Worm (Caenorhabditis elegans) whole organism, L4/young adult: Measurements from ENCODE around the gene scl-1.

ENCODE experiments used
- W03F9.2 ChIP-seq: fragments of 150-350 bp; optimal IDR thresholded peaks from 2 replicates; lab custom pipeline; 2014; ENCODE audit warnings: missing biosample characterization, missing genetic modification characterization
- dao-5 ChIP-seq: sonication (generic microtip); optimal IDR thresholded peaks from 2 replicates; lab custom pipeline; 2016; ENCODE audit warnings: missing genotype, missing genetic modification characterization, moderate library complexity, missing compliant biosample characterization
- him-1 ChIP-seq: sonication (generic microtip); optimal IDR thresholded peaks from 2 replicates; lab custom pipeline; 2016; ENCODE audit warnings: missing genotype, missing genetic modification reagents, missing genetic modification characterization, missing compliant biosample characterization

DNA sequence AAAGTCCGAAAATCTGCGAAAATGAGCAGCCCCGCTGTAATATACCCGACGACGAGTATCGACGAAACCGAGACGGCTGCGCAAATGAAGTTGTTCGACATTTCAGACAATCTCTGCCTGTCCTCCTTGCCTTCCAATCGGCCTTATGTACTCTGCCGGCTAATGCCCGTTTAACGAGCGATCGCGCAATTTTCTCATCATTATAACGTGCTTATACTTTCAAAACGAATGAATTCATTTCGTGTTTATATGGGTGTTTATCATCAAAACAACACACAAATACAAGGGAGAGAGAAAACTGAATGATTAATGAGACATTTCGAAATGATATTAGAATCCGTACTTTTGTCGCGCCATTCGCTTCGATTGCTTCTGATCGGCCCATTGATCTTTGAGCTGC, 34.8 kb downstream of the scl-1 start, which contains the start of gene col-132:
- TF ChIP-seq dao-5 (tag; lab: Kevin White, UChicago) (no peak), W03F9.2 (tag; lab: Kevin White, UChicago) (no peak), him-1 (tag; lab: Kevin White, UChicago) (no peak)
